Worm (Caenorhabditis elegans): ENCODE results near the gene F54E4.3.
A peak's percentile ranks its signal among the peaks of the same experiment; 100 is the strongest.

Gene F54E4.3

DNA sequence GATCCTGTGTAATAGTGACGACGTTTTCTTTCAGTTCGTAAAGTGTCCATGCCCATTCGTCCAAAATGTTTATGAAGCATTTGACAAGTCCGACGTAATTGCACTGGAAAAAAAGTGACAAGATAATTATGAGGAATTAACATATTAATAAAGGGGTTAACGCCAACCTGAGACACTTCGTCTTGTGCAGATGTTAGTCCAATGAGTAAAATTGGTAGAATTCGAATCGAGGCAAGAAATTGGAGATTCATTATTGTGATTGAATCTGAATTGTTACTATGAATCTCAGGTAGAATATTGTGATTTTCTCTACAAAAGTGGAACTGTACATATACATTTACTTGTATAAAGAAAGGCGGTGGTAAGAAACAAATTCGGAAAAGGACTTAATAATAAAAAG lies at the start of gene F54E4.3:
F54E4.3 (minus strand) TSS at position 265 of the 400 bp plus-strand sequence.
- TF ChIP-seq mdl-1 (tag; optimal IDR thresholded peaks at IDR 0.05) (no peak), R02D3.7 (tag; optimal IDR thresholded peaks at IDR 0.05) (no peak), lin-13 (GFP tag; optimal IDR thresholded peaks at IDR 0.05) (no peak), ztf-11 (tag; optimal IDR thresholded peaks at IDR 0.05) (no peak), elt-1 (tag; optimal IDR thresholded peaks at IDR 0.05) (no peak), lsy-2 (tag; optimal IDR thresholded peaks at IDR 0.05) (no peak), ama-1 (optimal IDR thresholded peaks at IDR 0.05) (no peak), nhr-11 (tag; optimal IDR thresholded peaks at IDR 0.05) (no peak)

DNA sequence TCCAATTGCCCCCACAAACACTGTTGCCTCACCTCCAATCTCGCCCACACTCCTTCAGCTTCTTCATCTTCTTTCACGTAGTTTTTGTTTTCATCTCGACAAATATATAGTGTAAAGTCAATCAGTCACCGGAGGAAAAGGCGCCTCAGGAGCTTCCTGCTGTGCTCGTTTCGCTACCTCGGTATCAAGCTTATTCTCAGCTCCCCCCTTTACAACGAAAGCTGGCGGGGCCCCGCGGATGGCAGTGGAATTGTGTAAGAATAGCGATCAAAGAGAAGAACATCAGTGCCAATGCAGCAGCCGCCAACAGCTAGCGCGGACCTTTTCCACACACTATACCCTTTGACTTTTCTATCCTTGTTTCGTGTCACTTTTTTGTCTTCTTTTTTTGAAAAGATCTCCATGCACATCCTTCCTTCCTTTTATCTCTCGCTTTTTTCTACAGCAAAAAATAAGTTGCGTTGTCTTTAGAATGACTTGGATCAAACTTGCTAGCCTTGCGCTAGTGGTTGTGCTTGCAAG lies 48.2 kb upstream of the F54E4.3 start, which contains the start of gene csq-1:
csq-1 (plus strand) TSS at position 472 of the 522 bp plus-strand sequence.
- no peak for TF ChIP-seq Y55F3AM.14 (GFP tag; optimal IDR thresholded peaks at IDR 0.05)
- no peak for TF ChIP-seq blmp-1 (tag; optimal IDR thresholded peaks at IDR 0.05; ENCODE audit: insufficient read depth)
- peak; percentile 40 for TF ChIP-seq nhr-129 (tag; optimal IDR thresholded peaks at IDR 0.05)
- peak; percentile 58 for TF ChIP-seq F13H6.1 (tag; optimal IDR thresholded peaks at IDR 0.05)
- no peak for TF ChIP-seq nhr-6 (tag; optimal IDR thresholded peaks at IDR 0.05)
- TF ChIP-seq sma-3 (GFP tag; optimal IDR thresholded peaks at IDR 0.05), result no peak
- no peak for TF ChIP-seq crh-2 (tag; optimal IDR thresholded peaks at IDR 0.05)
- no peak for TF ChIP-seq lin-11 (tag; optimal IDR thresholded peaks at IDR 0.05)
- peak; percentile 2 for TF ChIP-seq sma-9 (GFP tag; optimal IDR thresholded peaks at IDR 0.05)
- no peak for TF ChIP-seq sma-9 (tag; optimal IDR thresholded peaks at IDR 0.05)
- TF ChIP-seq mbf-1 (tag; optimal IDR thresholded peaks at IDR 0.05), result no peak
- no peak for TF ChIP-seq lin-39 (tag; optimal IDR thresholded peaks at IDR 0.05)

DNA sequence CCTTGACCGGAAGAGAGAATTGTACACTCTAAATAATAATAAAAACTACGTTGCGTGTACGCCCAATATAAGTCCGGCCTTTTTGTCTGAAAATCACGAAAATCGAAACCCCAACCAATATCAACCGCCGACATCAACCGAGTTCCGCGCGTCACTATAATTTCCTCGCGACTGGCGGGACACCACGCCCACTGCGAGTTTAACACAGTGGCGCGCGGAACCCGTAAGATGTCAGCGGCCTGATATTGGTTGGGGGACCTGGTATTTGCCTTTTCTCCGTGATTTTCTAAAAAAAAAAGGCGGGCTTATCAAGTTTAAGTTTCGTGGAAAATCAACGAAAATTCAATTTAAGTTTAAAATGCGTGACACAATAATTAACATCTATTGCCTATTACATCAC lies 44.3 kb upstream of the F54E4.3 start:
- TF ChIP-seq snpc-4 (tag; optimal IDR thresholded peaks at IDR 0.05) (peak; percentile 81), mbf-1 (tag; optimal IDR thresholded peaks at IDR 0.05) (no peak)

DNA sequence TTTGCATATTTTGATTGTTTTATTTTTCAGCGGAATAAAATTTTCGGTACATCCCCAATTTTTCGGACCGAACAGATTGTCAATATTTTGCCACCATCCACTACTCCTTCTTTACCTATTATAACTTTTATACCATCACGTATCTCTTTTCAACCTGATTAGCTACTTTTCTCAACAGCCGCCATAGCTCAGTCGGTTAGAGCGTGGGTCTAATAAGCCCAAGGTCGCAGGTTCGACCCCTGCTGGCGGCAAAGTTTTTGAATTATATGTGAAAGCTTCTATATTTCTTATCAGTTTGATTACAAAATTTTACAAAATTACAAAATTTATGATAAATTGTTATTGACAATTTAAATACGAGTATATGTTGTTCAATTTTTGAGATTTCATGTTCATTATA lies 42.8 kb upstream of the F54E4.3 start:
- TF ChIP-seq crh-2 (tag; optimal IDR thresholded peaks at IDR 0.05) (peak; percentile 5), mab-5 (tag; optimal IDR thresholded peaks at IDR 0.05) (no peak), C34F6.9 (tag; optimal IDR thresholded peaks at IDR 0.05) (no peak), egl-27 (tag; optimal IDR thresholded peaks at IDR 0.05) (no peak)

DNA sequence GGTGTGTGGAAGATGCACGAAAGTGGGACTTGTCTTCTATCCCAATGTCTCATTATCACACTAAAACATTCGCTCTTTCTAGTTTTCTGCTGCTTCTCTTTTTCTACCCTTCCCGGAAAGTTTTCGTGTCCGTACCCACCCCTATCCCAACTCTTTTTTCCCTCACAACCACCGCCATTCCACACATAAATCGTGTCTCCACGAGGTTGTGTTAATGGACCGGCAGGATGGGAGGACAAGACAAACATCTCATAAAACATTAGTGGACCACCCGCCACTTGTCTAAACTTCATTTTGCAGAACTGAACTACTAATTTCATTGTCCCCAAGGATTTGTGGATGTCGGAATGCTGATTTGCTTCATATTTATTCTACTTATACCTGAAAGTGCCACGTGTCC lies 37.8 kb upstream of the F54E4.3 start, which contains the start of gene slt-1:
slt-1 (plus strand) TSS at position 301 of the 400 bp plus-strand sequence.
- TF ChIP-seq lin-13 (GFP tag; optimal IDR thresholded peaks at IDR 0.05) (no peak), ceh-16 (tag; optimal IDR thresholded peaks at IDR 0.05) (no peak), F13H6.1 (tag; optimal IDR thresholded peaks at IDR 0.05) (peak; percentile 19), R02D3.7 (tag; optimal IDR thresholded peaks at IDR 0.05) (no peak), nhr-6 (tag; optimal IDR thresholded peaks at IDR 0.05) (no peak), nhr-129 (tag; optimal IDR thresholded peaks at IDR 0.05) (peak; percentile 17), nhr-25 (tag; optimal IDR thresholded peaks at IDR 0.05) (no peak)

DNA sequence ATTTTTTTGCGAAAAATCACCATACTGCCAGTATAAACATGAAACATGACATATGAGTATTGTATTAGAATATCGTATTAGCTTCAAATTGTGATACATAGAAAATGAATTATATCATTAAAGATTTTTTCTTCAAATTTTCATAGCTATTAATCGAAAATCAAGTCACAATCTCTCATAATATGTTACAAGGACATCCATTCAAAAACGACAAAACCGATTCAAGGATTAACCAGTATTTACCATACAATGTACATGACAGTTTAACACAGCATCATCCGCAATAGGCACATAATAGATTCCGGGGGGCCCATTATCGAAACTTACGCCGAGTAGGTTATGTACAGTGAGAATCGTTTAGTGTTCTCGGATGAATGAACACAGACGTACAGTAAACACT lies 35.1 kb upstream of the F54E4.3 start:
- no peak for TF ChIP-seq lin-39 (tag; optimal IDR thresholded peaks at IDR 0.05)
- no peak for TF ChIP-seq lin-13 (GFP tag; optimal IDR thresholded peaks at IDR 0.05)
- no peak for TF ChIP-seq nhr-77 (tag; optimal IDR thresholded peaks at IDR 0.05)
- TF ChIP-seq alr-1 (tag; optimal IDR thresholded peaks at IDR 0.05), result no peak

DNA sequence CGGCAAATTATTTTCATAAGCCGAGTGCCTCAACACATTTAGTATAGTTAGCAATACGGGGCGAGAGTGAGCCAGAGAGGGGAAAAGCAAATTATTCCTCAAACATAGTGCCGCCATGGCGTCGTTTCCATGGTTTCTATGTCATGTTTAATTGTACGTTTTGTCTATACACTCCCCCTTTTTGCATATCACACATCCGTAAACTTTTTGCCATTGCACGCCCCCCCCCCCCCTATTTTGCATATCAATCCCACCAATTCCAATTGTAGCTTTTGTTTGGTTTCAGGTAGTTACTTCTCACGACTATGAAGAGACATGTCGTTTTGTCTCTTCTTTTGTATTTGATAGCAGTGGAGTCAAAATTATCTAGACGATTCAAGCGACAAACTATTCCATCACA lies 27.8 kb upstream of the F54E4.3 start, which contains the start of gene C26G2.2:
C26G2.2 (plus strand) TSS at position 301 of the 400 bp plus-strand sequence.
- no peak for TF ChIP-seq nhr-23 (tag; optimal IDR thresholded peaks at IDR 0.05)
- TF ChIP-seq aly-2 (tag; optimal IDR thresholded peaks at IDR 0.05), result no peak
- no peak for TF ChIP-seq elt-3 (tag; optimal IDR thresholded peaks at IDR 0.05)
- no peak for TF ChIP-seq ceh-82 (tag; optimal IDR thresholded peaks at IDR 0.05)
- TF ChIP-seq nhr-6 (tag; optimal IDR thresholded peaks at IDR 0.05), result no peak
- TF ChIP-seq dmd-4 (tag; optimal IDR thresholded peaks at IDR 0.05), result no peak
- TF ChIP-seq nhr-12 (tag; optimal IDR thresholded peaks at IDR 0.05), result no peak
- no peak for TF ChIP-seq sma-3 (GFP tag; optimal IDR thresholded peaks at IDR 0.05)
- TF ChIP-seq lin-11 (tag; optimal IDR thresholded peaks at IDR 0.05), result no peak

Measured in whole organism, L2 larva.